Fruit fly (Drosophila melanogaster) whole organism, embryonic: ENCODE data around the gene RNF220.

Experiments
- Asciz ChIP-seq: fragments of 200-800 bp; sonication (Bioruptor generic); optimal IDR thresholded peaks from 2 replicates; lab custom pipeline; 2017; ENCODE audit warnings: missing biosample characterization, mild to moderate bottlenecking, missing genetic modification characterization, missing genetic modification reagents
- CG10274 ChIP-seq: fragments of 200-800 bp; sonication (Bioruptor generic); optimal IDR thresholded peaks from 3 replicates; lab custom pipeline; 2017; ENCODE audit warnings: missing biosample characterization, mild to moderate bottlenecking, missing genetic modification characterization
- CG10321 ChIP-seq: fragments of 200-800 bp; sonication (Bioruptor generic); IDR thresholded peaks from 2 replicates; pipeline ENCODE4 v1.3.6; 2022; ENCODE audit warnings: missing biosample characterization, missing genetic modification characterization
- CG12391 ChIP-seq: fragments of 200-800 bp; sonication (Bioruptor generic); optimal IDR thresholded peaks from 3 replicates; lab custom pipeline; 2018; ENCODE audit warnings: missing biosample characterization, mild to moderate bottlenecking, missing genetic modification characterization, moderate library complexity
- CG14965 ChIP-seq: fragments of 200-800 bp; sonication (Bioruptor generic); optimal IDR thresholded peaks from 2 replicates; lab custom pipeline; 2016; ENCODE audit warnings: missing biosample characterization, missing genetic modification characterization, borderline replicate concordance
- CG17328 ChIP-seq: fragments of 200-800 bp; sonication (Bioruptor generic); IDR thresholded peaks from 2 replicates; pipeline ENCODE4 v1.3.6; 2022; ENCODE audit warnings: missing biosample characterization, missing genetic modification characterization
- CG17829 ChIP-seq: fragments of 200-800 bp; optimal IDR thresholded peaks from 2 replicates; lab custom pipeline; 2019; ENCODE audit warnings: missing biosample characterization, mild to moderate bottlenecking, missing genetic modification characterization, moderate library complexity
- CG18011 ChIP-seq: fragments of 200-800 bp; sonication (Bioruptor generic); optimal IDR thresholded peaks from 2 replicates; lab custom pipeline; 2017; ENCODE audit warnings: missing biosample characterization, missing genetic modification characterization, mild to moderate bottlenecking, moderate library complexity, missing genotype
- CG18764 ChIP-seq: fragments of 200-800 bp; sonication (Bioruptor generic); optimal IDR thresholded peaks from 3 replicates; lab custom pipeline; 2016; ENCODE audit warnings: missing biosample characterization, missing genetic modification characterization
- CG2202 ChIP-seq: fragments of 200-800 bp; sonication (Bioruptor generic); optimal IDR thresholded peaks from 2 replicates; lab custom pipeline; 2018; ENCODE audit warnings: missing biosample characterization, mild to moderate bottlenecking, missing genetic modification characterization
- CG32532 ChIP-seq: fragments of 200-800 bp; sonication (Bioruptor generic); IDR thresholded peaks from 2 replicates; pipeline ENCODE4 v1.3.6; 2022; ENCODE audit warnings: missing biosample characterization, missing genetic modification characterization
- CG3995 ChIP-seq: fragments of 200-800 bp; sonication (Bioruptor generic); optimal IDR thresholded peaks from 3 replicates; lab custom pipeline; 2016; ENCODE audit warnings: missing biosample characterization, missing genetic modification characterization
- CG4617 ChIP-seq: fragments of 200-800 bp; sonication (Bioruptor generic); optimal IDR thresholded peaks from 3 replicates; lab custom pipeline; 2016; ENCODE audit warnings: missing biosample characterization, missing genetic modification characterization, borderline replicate concordance
- CG5180 ChIP-seq: fragments of 200-800 bp; sonication (Bioruptor generic); optimal IDR thresholded peaks from 3 replicates; lab custom pipeline; 2017; ENCODE audit warnings: missing biosample characterization, missing genetic modification characterization, mild to moderate bottlenecking, moderate library complexity, missing genetic modification reagents
- CG6854 ChIP-seq: fragments of 200-800 bp; sonication (Bioruptor generic); optimal IDR thresholded peaks from 3 replicates; lab custom pipeline; 2017; ENCODE audit warnings: missing biosample characterization, mild to moderate bottlenecking, missing genetic modification characterization
- CTCF ChIP-seq: fragments of 200-800 bp; sonication (Bioruptor generic); optimal IDR thresholded peaks from 2 replicates; lab custom pipeline; 2017; ENCODE audit warnings: missing biosample characterization, mild to moderate bottlenecking, missing genetic modification characterization, moderate library complexity
- Dad ChIP-seq: fragments of 200-800 bp; sonication (Bioruptor generic); optimal IDR thresholded peaks from 3 replicates; lab custom pipeline; 2016; ENCODE audit warnings: missing biosample characterization, missing genetic modification characterization
- Drgx ChIP-seq: fragments of 200-800 bp; sonication (Bioruptor generic); IDR thresholded peaks from 2 replicates; pipeline ENCODE4 v1.3.6; 2022; ENCODE audit warnings: missing biosample characterization, missing genetic modification characterization
- Fer1 ChIP-seq: fragments of 200-800 bp; sonication (Bioruptor generic); optimal IDR thresholded peaks from 2 replicates; lab custom pipeline; 2017; ENCODE audit warnings: missing biosample characterization, mild to moderate bottlenecking, missing genetic modification characterization
- Gug ChIP-seq: fragments of 200-800 bp; sonication (Bioruptor generic); IDR thresholded peaks from 4 replicates; pipeline ENCODE4 v1.3.6; 2022; ENCODE audit warnings: missing biosample characterization, missing genetic modification characterization
- HHEX ChIP-seq: fragments of 200-800 bp; sonication (Bioruptor generic); optimal IDR thresholded peaks from 3 replicates; lab custom pipeline; 2017; ENCODE audit warnings: missing biosample characterization, mild to moderate bottlenecking, missing genetic modification characterization, missing genetic modification reagents
- Hr51 ChIP-seq, 2 experiments: fragments of 200-800 bp; sonication (Bioruptor generic); optimal IDR thresholded peaks; 2 replicates in 1 of 2; 3 replicates in 1 of 2; lab custom pipeline; 2016 to 2018; ENCODE audit warnings: missing biosample characterization in 2 of 2, missing genetic modification characterization in 2 of 2, mild to moderate bottlenecking in 1 of 2, moderate library complexity in 1 of 2
- Lhr ChIP-seq: fragments of 200-800 bp; sonication (Bioruptor generic); optimal IDR thresholded peaks from 3 replicates; lab custom pipeline; 2017; ENCODE audit warnings: mild to moderate bottlenecking, missing biosample characterization, missing genetic modification reagents, missing genetic modification characterization
- Oli ChIP-seq: fragments of 200-800 bp; sonication (Bioruptor generic); optimal IDR thresholded peaks from 2 replicates; lab custom pipeline; 2018; ENCODE audit warnings: missing biosample characterization, mild to moderate bottlenecking, missing genetic modification characterization, moderate library complexity
- Pdp1 ChIP-seq, 2 experiments: fragments of 200-800 bp; sonication (Bioruptor generic); optimal IDR thresholded peaks; 3 replicates each; lab custom pipeline; 2016; ENCODE audit warnings: missing biosample characterization in 2 of 2, missing genetic modification characterization in 2 of 2, mild to moderate bottlenecking in 1 of 2, moderate library complexity in 1 of 2
- Spps ChIP-seq: fragments of 200-800 bp; sonication (Bioruptor generic); optimal IDR thresholded peaks from 2 replicates; lab custom pipeline; 2018; ENCODE audit warnings: missing biosample characterization, mild to moderate bottlenecking, missing genetic modification characterization
- Ssrp ChIP-seq: fragments of 200-800 bp; sonication (Bioruptor generic); optimal IDR thresholded peaks from 2 replicates; lab custom pipeline; 2018; ENCODE audit warnings: missing biosample characterization, mild to moderate bottlenecking, missing genetic modification characterization, moderate library complexity
- Usf ChIP-seq: fragments of 200-800 bp; sonication (Bioruptor generic); optimal IDR thresholded peaks from 2 replicates; lab custom pipeline; 2017; ENCODE audit warnings: missing genotype, missing biosample characterization, missing genetic modification characterization
- YL-1 ChIP-seq: fragments of 200-800 bp; sonication (Bioruptor generic); optimal IDR thresholded peaks from 3 replicates; lab custom pipeline; 2017; ENCODE audit warnings: missing biosample characterization, mild to moderate bottlenecking, missing genetic modification characterization
- az2 ChIP-seq: fragments of 200-800 bp; sonication (Bioruptor generic); optimal IDR thresholded peaks from 3 replicates; lab custom pipeline; 2016; ENCODE audit warnings: missing biosample characterization, missing genetic modification characterization
- bowl ChIP-seq: fragments of 200-800 bp; sonication (Bioruptor generic); IDR thresholded peaks from 2 replicates; pipeline ENCODE4 v1.3.6; 2022; ENCODE audit warnings: missing biosample characterization, missing genetic modification characterization
- cad ChIP-seq: fragments of >200 bp; optimal IDR thresholded peaks from 2 replicates; lab custom pipeline; 2017; ENCODE audit warnings: missing biosample characterization, missing genetic modification characterization
- corto ChIP-seq: fragments of 200-800 bp; sonication (Bioruptor generic); optimal IDR thresholded peaks from 2 replicates; lab custom pipeline; 2016; ENCODE audit warnings: missing biosample characterization, mild to moderate bottlenecking, missing genetic modification characterization, moderate library complexity
- crc ChIP-seq: fragments of 200-800 bp; sonication (Bioruptor generic); optimal IDR thresholded peaks from 2 replicates; lab custom pipeline; 2016; ENCODE audit warnings: missing biosample characterization, missing genetic modification characterization
- da ChIP-seq: fragments of 200-800 bp; sonication (Bioruptor generic); optimal IDR thresholded peaks from 2 replicates; lab custom pipeline; 2016; ENCODE audit warnings: missing biosample characterization, missing genetic modification characterization
- dan ChIP-seq: fragments of 200-800 bp; sonication (Bioruptor generic); IDR thresholded peaks from 2 replicates; pipeline ENCODE4 v1.3.6; 2022; ENCODE audit warnings: missing biosample characterization, missing genetic modification characterization
- dysf ChIP-seq: fragments of 200-800 bp; sonication (Bioruptor generic); IDR thresholded peaks from 3 replicates; pipeline ENCODE4 v1.3.6; 2022; ENCODE audit warnings: missing biosample characterization, missing genetic modification characterization
- exex ChIP-seq: fragments of 200-800 bp; sonication (Bioruptor generic); optimal IDR thresholded peaks from 4 replicates; lab custom pipeline; 2018; ENCODE audit warnings: missing biosample characterization, mild to moderate bottlenecking, missing genetic modification characterization, moderate library complexity
- h ChIP-seq: fragments of >200 bp; optimal IDR thresholded peaks from 2 replicates; lab custom pipeline; 2017
- insv ChIP-seq, 2 experiments: fragments of 200-800 bp; sonication (Bioruptor generic); optimal IDR thresholded peaks; 3 replicates each; lab custom pipeline; 2016 to 2018; ENCODE audit warnings: missing biosample characterization in 2 of 2, missing genetic modification characterization in 2 of 2
- lmd ChIP-seq: fragments of 200-800 bp; sonication (Bioruptor generic); IDR thresholded peaks from 2 replicates; pipeline ENCODE4 v1.3.6; 2022; ENCODE audit warnings: missing biosample characterization, missing genetic modification characterization
- nerfin-2 ChIP-seq: fragments of 200-800 bp; sonication (Bioruptor generic); IDR thresholded peaks from 2 replicates; pipeline ENCODE4 v1.3.6; 2022; ENCODE audit warnings: missing biosample characterization, missing genetic modification characterization; ENCODE audit not compliant: partially characterized antibody
- peb ChIP-seq: fragments of 200-800 bp; sonication (Bioruptor generic); IDR thresholded peaks from 2 replicates; pipeline ENCODE4 v1.3.6; 2022; ENCODE audit warnings: missing biosample characterization, missing genetic modification characterization
- phol ChIP-seq: fragments of 200-800 bp; sonication (Bioruptor generic); optimal IDR thresholded peaks from 3 replicates; lab custom pipeline; 2018; ENCODE audit warnings: missing biosample characterization, mild to moderate bottlenecking, missing genetic modification characterization, moderate library complexity
- prd ChIP-seq, 3 experiments: fragments of >200 bp in 2 of 3; fragments of 200-800 bp in 1 of 3; sonication (Bioruptor generic) in 1 of 3; optimal IDR thresholded peaks in 2 of 3; IDR thresholded peaks in 1 of 3; 2 replicates in 2 of 3; 3 replicates in 1 of 3; pipeline versions ENCODE4 v1.3.6 to Lab custom; 2017 to 2022; ENCODE audit warnings: missing biosample characterization in 1 of 3, missing genetic modification characterization in 1 of 3
- pum ChIP-seq: fragments of 200-800 bp; sonication (Bioruptor generic); optimal IDR thresholded peaks from 2 replicates; lab custom pipeline; 2016; ENCODE audit warnings: missing biosample characterization, missing genetic modification characterization
- slbo ChIP-seq: fragments of 200-800 bp; sonication (Bioruptor generic); IDR thresholded peaks from 2 replicates; pipeline ENCODE4 v1.3.6; 2022; ENCODE audit warnings: missing biosample characterization, missing genetic modification characterization
- tll ChIP-seq, 2 experiments: fragments of 200-800 bp in 1 of 2; fragments of >200 bp in 1 of 2; sonication (Bioruptor generic) in 1 of 2; optimal IDR thresholded peaks; 2 replicates each; lab custom pipeline; 2017 to 2019; ENCODE audit warnings: missing biosample characterization in 2 of 2, missing genetic modification characterization in 2 of 2, mild to moderate bottlenecking in 1 of 2, moderate library complexity in 1 of 2
- trh ChIP-seq: fragments of 200-800 bp; sonication (Bioruptor generic); optimal IDR thresholded peaks from 2 replicates; lab custom pipeline; 2016; ENCODE audit warnings: missing biosample characterization, missing genetic modification characterization
- tx ChIP-seq: fragments of 200-800 bp; sonication (Bioruptor generic); optimal IDR thresholded peaks from 2 replicates; lab custom pipeline; 2016; ENCODE audit warnings: missing biosample characterization, missing genetic modification characterization

RNF220 gene

dm6 chr3R:22750534-22750947, 24.3 kb upstream of the RNF220 start, which contains the start of the genes rumi, CG7029 and Usp12-46:
Gene rumi, minus strand, starts transcription at chr3R:22750597.
Gene CG7029, plus strand, starts transcription at chr3R:22750901.
Gene Usp12-46, plus strand, starts transcription at chr3R:22750901.
- TF ChIP-seq az2 (GFP tag; lab: Kevin White, UChicago) (peak; percentile 89), peb (peak; percentile 45; the same call in 1 of the 2 replicates), phol (tag; lab: Kevin White, UChicago) (peak; percentile 90), Hr51 (GFP tag; optimal IDR thresholded peaks at IDR 0.05; lab: Kevin White, UChicago) (peak; percentile 86 to 90), tll (GFP tag; optimal IDR thresholded peaks at IDR 0.05; lab: Kevin White, UChicago) (peak in 1 of 2 experiments; percentile 35), YL-1 (peak; percentile 70), Gug (peak; percentile 77; the same call in 3 of the 4 replicates), crc (GFP tag; lab: Kevin White, UChicago) (peak; percentile 74), da (peak; percentile 85), Spps (tag; lab: Kevin White, UChicago) (peak; percentile 67), dan (GFP tag; lab: Robert Waterston, UW) (no peak), Lhr (GFP tag; lab: Kevin White, UChicago) (peak; percentile 76), CG3995 (GFP tag; lab: Kevin White, UChicago) (peak; percentile 100), Oli (tag; lab: Kevin White, UChicago) (peak; percentile 80), CG18764 (GFP tag; lab: Kevin White, UChicago) (peak; percentile 68), Dad (GFP tag; lab: Kevin White, UChicago) (peak; percentile 82), Usf (GFP tag; lab: Kevin White, UChicago) (peak; percentile 70), lmd (peak; percentile 84), pum (GFP tag; lab: Kevin White, UChicago) (peak; percentile 89), CG10321 (GFP tag; lab: Robert Waterston, UW) (peak; percentile 62), trh (peak; percentile 43), CG12391 (tag; lab: Kevin White, UChicago) (peak; percentile 92), Asciz (GFP tag; lab: Kevin White, UChicago) (peak; percentile 44), CG14965 (no peak), HHEX (GFP tag; lab: Kevin White, UChicago) (peak; percentile 77), exex (tag; lab: Kevin White, UChicago) (no peak), Pdp1 (GFP tag; optimal IDR thresholded peaks at IDR 0.05; lab: Kevin White, UChicago) (peak; percentile 82 to 92), h (lab: Kevin White, UChicago) (no peak), CTCF (GFP tag; lab: Kevin White, UChicago) (no peak), CG17829 (tag; lab: Kevin White, UChicago) (peak; percentile 86), CG2202 (tag; lab: Kevin White, UChicago) (peak; percentile 66), Ssrp (tag; lab: Kevin White, UChicago) (peak; percentile 86), CG32532 (GFP tag; lab: Robert Waterston, UW) (peak; percentile 89), cad (GFP tag; lab: Kevin White, UChicago) (no peak), CG18011 (GFP tag; lab: Kevin White, UChicago) (peak; percentile 67), Fer1 (GFP tag; lab: Kevin White, UChicago) (peak; percentile 75), corto (GFP tag; lab: Kevin White, UChicago) (no peak), tx (GFP tag; lab: Kevin White, UChicago) (peak; percentile 85), nerfin-2 (GFP tag; lab: Robert Waterston, UW) (peak; percentile 53; the same call in 1 of the 2 replicates), CG6854 (no peak), CG17328 (GFP tag; lab: Robert Waterston, UW) (peak; percentile 90), slbo (GFP tag; lab: Robert Waterston, UW) (peak; percentile 93), insv (GFP tag; optimal IDR thresholded peaks at IDR 0.05; lab: Kevin White, UChicago) (peak in 1 of 2 experiments; percentile 66), prd (optimal IDR thresholded peaks at IDR 0.05; lab: Kevin White, UChicago) (no peak), prd (GFP tag; IDR thresholded peaks at IDR 0.05; lab: Robert Waterston, UW) (peak; percentile 90), CG4617 (GFP tag; lab: Kevin White, UChicago) (peak; percentile 85), CG10274 (GFP tag; lab: Kevin White, UChicago) (peak; percentile 10), Drgx (GFP tag; lab: Robert Waterston, UW) (peak; percentile 75), dysf (peak; percentile 84), bowl (peak; percentile 66; the same call in 1 of the 2 replicates), CG5180 (GFP tag; lab: Kevin White, UChicago) (no peak)
